Worm (Caenorhabditis elegans): ENCODE measurements around the gene aexr-2.

Gene aexr-2

DNA sequence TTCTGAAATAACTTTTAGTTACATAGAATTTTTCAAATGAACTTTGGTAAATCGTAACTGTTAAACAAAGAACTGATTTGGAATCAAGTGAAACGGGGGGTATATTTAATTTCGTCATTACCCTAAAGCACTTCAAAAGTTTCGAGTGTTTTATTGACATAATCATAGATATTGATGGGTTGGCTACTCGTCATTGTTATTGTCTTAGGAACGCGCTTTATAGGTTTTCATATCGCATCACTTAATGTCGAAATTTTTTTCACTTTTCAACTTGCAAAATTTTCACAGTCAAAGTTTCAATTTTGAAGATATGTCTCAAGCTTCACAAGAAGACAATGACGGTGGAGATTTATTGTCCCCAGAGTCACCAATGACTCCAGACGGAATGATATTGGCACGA is 12.6 kb downstream of the aexr-2 start, which contains the start of gene kqt-1:
TSS of gene kqt-1 (plus strand) at position 301 of the 400 bp plus-strand sequence.
- TF ChIP-seq ama-1 (optimal IDR thresholded peaks at IDR 0.05) (no peak), ZK546.5 (tag; optimal IDR thresholded peaks at IDR 0.05) (no peak), pha-4 (tag; optimal IDR thresholded peaks at IDR 0.05) (peak; percentile 26)

DNA sequence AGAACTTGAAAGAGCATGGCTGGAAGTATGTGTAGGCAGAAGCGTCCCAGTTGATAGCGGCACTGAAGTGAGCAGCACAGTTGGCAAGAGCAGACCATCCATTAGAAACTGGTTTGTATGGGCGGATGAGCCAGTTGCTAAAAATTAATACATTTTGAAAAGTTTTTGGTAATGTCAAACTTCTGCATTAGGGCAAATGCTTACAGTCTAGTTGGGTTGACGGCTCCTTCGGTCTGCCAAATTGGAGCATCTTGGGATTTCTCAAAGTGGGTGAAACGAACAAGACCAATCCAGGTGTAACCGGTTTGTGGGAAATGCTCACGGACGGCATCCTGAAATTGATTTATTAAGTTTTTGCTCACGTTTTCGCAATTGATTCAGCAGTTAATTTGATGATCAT is 13.7 kb downstream of the aexr-2 start:
- no peak for TF ChIP-seq mml-1 (tag; optimal IDR thresholded peaks at IDR 0.05)
- TF ChIP-seq tbx-2 (tag; optimal IDR thresholded peaks at IDR 0.05): no peak
- TF ChIP-seq jun-1 (tag; optimal IDR thresholded peaks at IDR 0.05): no peak
- no peak for TF ChIP-seq fos-1 (tag; optimal IDR thresholded peaks at IDR 0.05)
- no peak for TF ChIP-seq nhr-28 (tag; optimal IDR thresholded peaks at IDR 0.05)
- no peak for TF ChIP-seq nhr-25 (tag; optimal IDR thresholded peaks at IDR 0.05)
- TF ChIP-seq ceh-82 (tag; optimal IDR thresholded peaks at IDR 0.05): no peak
- TF ChIP-seq fkh-2 (tag; optimal IDR thresholded peaks at IDR 0.05): no peak
- no peak for TF ChIP-seq nhr-77 (tag; optimal IDR thresholded peaks at IDR 0.05)
- no peak for TF ChIP-seq unc-62 (GFP tag; optimal IDR thresholded peaks at IDR 0.05)
- no peak for TF ChIP-seq egl-5 (tag; optimal IDR thresholded peaks at IDR 0.05)
- no peak for TF ChIP-seq ceh-28 (tag; optimal IDR thresholded peaks at IDR 0.05)
- no peak for TF ChIP-seq ZK546.5 (tag; optimal IDR thresholded peaks at IDR 0.05)
- TF ChIP-seq elt-2 (tag; optimal IDR thresholded peaks at IDR 0.05): no peak
- TF ChIP-seq nhr-12 (tag; optimal IDR thresholded peaks at IDR 0.05): no peak
- no peak for TF ChIP-seq nhr-11 (tag; optimal IDR thresholded peaks at IDR 0.05)
- no peak for TF ChIP-seq sea-2 (GFP tag; optimal IDR thresholded peaks at IDR 0.05)
- no peak for TF ChIP-seq unc-39 (tag; optimal IDR thresholded peaks at IDR 0.05)

DNA sequence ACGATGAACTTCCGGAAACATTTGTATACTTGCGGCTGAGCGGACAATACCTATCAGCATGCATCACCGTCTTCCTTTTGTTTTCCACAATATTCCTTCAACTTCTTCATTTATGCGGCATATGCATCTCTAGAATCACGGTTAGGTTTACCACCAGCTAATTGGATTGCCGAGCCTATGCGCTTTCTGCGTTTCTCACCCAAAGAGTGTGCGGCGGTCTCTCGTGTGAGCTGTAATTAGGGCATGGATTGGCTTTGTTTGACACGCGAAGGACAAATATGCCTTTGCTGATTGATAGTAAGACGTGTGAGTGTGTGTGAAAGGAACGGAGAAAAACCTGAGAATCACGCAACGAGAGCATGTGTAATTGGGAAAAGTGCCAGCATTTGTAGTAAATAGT is 17.8 kb downstream of the aexr-2 start:
- TF ChIP-seq lin-39 (tag; optimal IDR thresholded peaks at IDR 0.05): peak; percentile 19
- TF ChIP-seq lsy-12 (tag; optimal IDR thresholded peaks at IDR 0.05): no peak
- TF ChIP-seq nhr-23 (tag; optimal IDR thresholded peaks at IDR 0.05): no peak
- no peak for TF ChIP-seq nhr-28 (tag; optimal IDR thresholded peaks at IDR 0.05)
- TF ChIP-seq unc-39 (tag; optimal IDR thresholded peaks at IDR 0.05): no peak
- no peak for TF ChIP-seq nhr-11 (tag; optimal IDR thresholded peaks at IDR 0.05)

DNA sequence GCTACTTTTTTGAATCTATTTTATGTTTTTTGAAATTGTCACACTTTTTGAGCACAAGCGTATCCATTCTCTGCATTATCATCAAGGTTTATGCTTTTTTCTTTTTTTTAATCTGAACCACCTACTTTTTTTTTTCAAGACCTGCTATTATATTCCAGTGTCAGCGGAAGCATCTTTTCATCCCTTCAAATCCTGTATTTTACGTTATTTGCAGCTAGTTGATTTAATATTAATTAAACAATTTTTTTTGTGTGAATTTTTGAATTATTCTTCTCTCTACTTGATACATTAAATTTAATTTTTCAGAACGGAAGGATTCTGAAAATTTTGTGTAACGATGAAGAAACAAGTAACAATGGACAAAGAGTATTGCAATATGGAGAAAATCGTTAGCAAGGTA is 21.6 kb downstream of the aexr-2 start, which contains the start of gene C25B8.8:
TSS of gene C25B8.8 (plus strand) at position 301 of the 400 bp plus-strand sequence.
- TF ChIP-seq skn-1 (tag; optimal IDR thresholded peaks at IDR 0.05) (no peak), ceh-16 (tag; optimal IDR thresholded peaks at IDR 0.05) (no peak), egl-5 (tag; optimal IDR thresholded peaks at IDR 0.05) (no peak)

DNA sequence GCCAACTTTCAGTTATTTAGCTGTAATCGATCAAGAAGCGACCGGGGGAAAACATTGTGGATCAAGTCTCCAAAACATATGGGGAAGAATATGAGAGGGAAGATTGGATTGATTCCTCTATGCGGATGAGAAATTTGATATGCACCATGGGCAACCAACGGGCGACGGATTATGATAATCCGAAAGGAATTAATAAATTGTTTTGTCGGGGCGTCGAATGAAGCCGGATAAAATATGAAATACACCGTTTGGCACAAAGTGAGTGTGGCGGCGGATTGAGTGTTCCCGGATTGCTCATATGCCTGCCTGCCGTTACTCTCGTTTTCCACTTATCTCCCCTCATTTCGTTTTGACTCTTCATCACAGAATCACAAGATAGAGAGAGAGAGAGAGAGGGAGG is 22.1 kb downstream of the aexr-2 start:
- TF ChIP-seq lin-15B (tag; optimal IDR thresholded peaks at IDR 0.05): no peak
- TF ChIP-seq ceh-28 (tag; optimal IDR thresholded peaks at IDR 0.05): peak; percentile 3

DNA sequence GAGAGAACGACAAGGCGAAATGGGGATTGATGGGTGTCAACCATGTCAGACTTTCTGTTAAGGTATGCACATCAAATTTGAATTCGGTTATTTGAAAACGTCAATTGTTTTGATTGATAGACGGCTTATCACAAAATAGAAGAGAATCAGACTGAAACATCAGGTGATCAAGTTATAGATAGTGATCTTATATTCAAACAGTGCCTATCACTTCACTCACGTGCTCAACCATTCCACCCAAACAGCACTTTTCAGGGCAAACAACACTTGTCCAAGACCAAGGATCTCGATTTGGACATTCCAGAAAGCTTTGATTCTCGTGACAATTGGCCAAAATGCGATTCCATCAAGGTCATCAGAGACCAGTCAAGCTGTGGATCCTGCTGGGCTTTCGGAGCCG is 23.7 kb downstream of the aexr-2 start:
- TF ChIP-seq nhr-23 (tag; optimal IDR thresholded peaks at IDR 0.05) (no peak), pha-4 (tag; optimal IDR thresholded peaks at IDR 0.05) (peak; percentile 10), ztf-4 (tag; optimal IDR thresholded peaks at IDR 0.05) (no peak), pqm-1 (tag; optimal IDR thresholded peaks at IDR 0.05) (peak; percentile 69), nhr-77 (tag; optimal IDR thresholded peaks at IDR 0.05) (no peak), lin-39 (tag; optimal IDR thresholded peaks at IDR 0.05) (no peak), mml-1 (tag; optimal IDR thresholded peaks at IDR 0.05) (no peak), hmg-11 (tag; optimal IDR thresholded peaks at IDR 0.05) (no peak), daf-12 (tag; optimal IDR thresholded peaks at IDR 0.05) (no peak), fos-1 (tag; optimal IDR thresholded peaks at IDR 0.05) (no peak), elt-2 (tag; optimal IDR thresholded peaks at IDR 0.05) (peak; percentile 79), zag-1 (tag; optimal IDR thresholded peaks at IDR 0.05) (no peak)

DNA sequence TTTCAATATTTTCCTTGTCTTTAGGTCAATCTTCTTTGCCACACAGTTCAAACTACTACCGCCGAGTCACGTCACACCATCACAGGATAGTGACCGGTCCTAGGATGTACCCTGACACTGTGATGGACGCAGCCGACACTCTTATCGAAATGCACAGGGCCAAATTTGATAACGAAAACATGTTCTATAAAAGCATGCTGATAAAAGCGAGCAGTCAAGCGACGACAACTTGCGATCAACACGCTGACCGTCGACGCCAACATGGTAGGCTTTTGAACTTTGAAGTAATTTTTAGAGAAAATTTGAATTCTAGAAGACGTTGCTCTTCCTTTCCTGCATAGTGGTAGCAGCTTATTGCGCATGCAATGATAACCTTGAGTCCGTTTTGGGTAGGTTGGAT is 24.3 kb downstream of the aexr-2 start, which contains the start of gene cpr-6:
TSS of gene cpr-6 (plus strand) at position 217 of the 400 bp plus-strand sequence.
- no peak for TF ChIP-seq ceh-82 (tag; optimal IDR thresholded peaks at IDR 0.05)
- no peak for TF ChIP-seq ama-1 (optimal IDR thresholded peaks at IDR 0.05)
- TF ChIP-seq elt-2 (tag; optimal IDR thresholded peaks at IDR 0.05): peak; percentile 93
- TF ChIP-seq pqm-1 (tag; optimal IDR thresholded peaks at IDR 0.05): peak; percentile 88
- TF ChIP-seq pha-4 (tag; optimal IDR thresholded peaks at IDR 0.05): peak; percentile 21
- TF ChIP-seq nhr-77 (tag; optimal IDR thresholded peaks at IDR 0.05): no peak
